Fruit fly (Drosophila melanogaster) whole organism, embryonic: ENCODE results near the gene CG15143.

Experiments
- Atf6 ChIP-seq: fragments of 200-800 bp; sonication (Bioruptor generic); IDR thresholded peaks from 2 replicates; pipeline ENCODE4 v1.3.6; 2022; ENCODE audit warnings: missing biosample characterization, missing genetic modification characterization
- CG12299 ChIP-seq: fragments of 200-800 bp; sonication (Bioruptor generic); optimal IDR thresholded peaks from 2 replicates; lab custom pipeline; 2018; ENCODE audit warnings: missing biosample characterization, mild to moderate bottlenecking, missing genetic modification characterization
- CG4854 ChIP-seq: fragments of 200-800 bp; sonication (Bioruptor generic); optimal IDR thresholded peaks from 2 replicates; lab custom pipeline; 2016; ENCODE audit warnings: missing biosample characterization, missing genetic modification characterization, inconsistent platforms
- CG8478 ChIP-seq: fragments of >200 bp; optimal IDR thresholded peaks from 2 replicates; lab custom pipeline; 2018
- Dfd ChIP-seq, 2 experiments: fragments of >200 bp; optimal IDR thresholded peaks; 2 replicates each; lab custom pipeline; 2017; ENCODE audit warnings: missing biosample characterization in 2 of 2, missing genetic modification characterization in 2 of 2
- Gsc ChIP-seq: fragments of 200-800 bp; sonication (Bioruptor generic); IDR thresholded peaks from 2 replicates; pipeline ENCODE4 v1.3.6; 2022; ENCODE audit warnings: missing biosample characterization, missing genetic modification characterization
- crol ChIP-seq: fragments of 200-800 bp; sonication (Bioruptor generic); IDR thresholded peaks from 2 replicates; pipeline ENCODE4 v1.3.6; 2022; ENCODE audit warnings: missing biosample characterization, missing genetic modification characterization
- fru ChIP-seq: fragments of >200 bp; optimal IDR thresholded peaks from 2 replicates; lab custom pipeline; 2017
- vvl ChIP-seq: fragments of 200-800 bp; sonication (Bioruptor generic); IDR thresholded peaks from 2 replicates; pipeline ENCODE4 v1.3.6; 2022; ENCODE audit warnings: missing biosample characterization, missing genetic modification characterization

dm6 chr2L:17471524-17471923 lies 52.8 kb downstream of the CG15143 start, which contains the start of gene Sgt:
- TF ChIP-seq fru (lab: Kevin White, UChicago): no peak
- no peak for TF ChIP-seq Gsc
- TF ChIP-seq Atf6 (GFP tag; lab: Robert Waterston, UW): no peak
- no peak for TF ChIP-seq crol (GFP tag; lab: Robert Waterston, UW)
- TF ChIP-seq CG4854 (GFP tag; lab: Kevin White, UChicago): no peak
- no peak for TF ChIP-seq CG8478 (lab: Kevin White, UChicago)
- TF ChIP-seq vvl (GFP tag; lab: Robert Waterston, UW): no peak
- TF ChIP-seq CG12299 (tag; lab: Kevin White, UChicago): no peak
- TF ChIP-seq Dfd (GFP tag; optimal IDR thresholded peaks at IDR 0.05; lab: Kevin White, UChicago): no peak
